Fruit fly (Drosophila melanogaster): ENCODE data around the gene RpS6.

RpS6 gene

dm6 chrX:7888386-7889024 is 12.6 kb downstream of the RpS6 start, which contains the start of gene Acat1 (continued):
- TF ChIP-seq CG3847 (GFP tag; IDR thresholded peaks at IDR 0.05) = peak; percentile 53; the same call in 1 of the 2 replicates
- no peak for TF ChIP-seq unpg (GFP tag; optimal IDR thresholded peaks at IDR 0.05)
- TF ChIP-seq CG17802 (tag; optimal IDR thresholded peaks at IDR 0.05) = no peak
- TF ChIP-seq so (GFP tag; IDR thresholded peaks at IDR 0.05) = 0 out of 3 replicates have a peak, but pooled peaks have one; percentile 12
- peak; percentile 58 for TF ChIP-seq CG7556 (GFP tag; optimal IDR thresholded peaks at IDR 0.05)
- peak; percentile 61; the same call in 3 of the 4 replicates for TF ChIP-seq Dll (GFP tag; IDR thresholded peaks at IDR 0.05; ENCODE audit: partially characterized antibody)
- 0 out of 2 replicates have a peak, but pooled peaks have one; percentile 30 for TF ChIP-seq CG31224 (GFP tag; IDR thresholded peaks at IDR 0.05)
- peak; percentile 32 for TF ChIP-seq dm (GFP tag; optimal IDR thresholded peaks at IDR 0.05)
- peak; percentile 60; the same call in 1 of the 2 replicates for TF ChIP-seq MBD-R2 (GFP tag; IDR thresholded peaks at IDR 0.05)
- peak; percentile 75 for TF ChIP-seq CG12391 (tag; optimal IDR thresholded peaks at IDR 0.05)
- peak; percentile 48 for TF ChIP-seq CG10654 (GFP tag; optimal IDR thresholded peaks at IDR 0.05)
- TF ChIP-seq Opbp (GFP tag; IDR thresholded peaks at IDR 0.05; ENCODE audit: partially characterized antibody) = peak; percentile 20; the same call in 1 of the 3 replicates
- TF ChIP-seq CG34422 (GFP tag; IDR thresholded peaks at IDR 0.05) = peak; percentile 58
- peak; percentile 1 for TF ChIP-seq pnt (GFP tag; optimal IDR thresholded peaks at IDR 0.05)
- TF ChIP-seq CG17186 (GFP tag; optimal IDR thresholded peaks at IDR 0.05) = peak; percentile 22
- TF ChIP-seq Elba2 (GFP tag; optimal IDR thresholded peaks at IDR 0.05) = peak; percentile 91
- TF ChIP-seq sr (GFP tag; IDR thresholded peaks at IDR 0.05) = no peak
- no peak for TF ChIP-seq sim (GFP tag; IDR thresholded peaks at IDR 0.05)
- peak; percentile 15 for TF ChIP-seq CG18619 (GFP tag; optimal IDR thresholded peaks at IDR 0.05)
- TF ChIP-seq ato (GFP tag; IDR thresholded peaks at IDR 0.05; ENCODE audit: partially characterized antibody) = 0 out of 2 replicates have a peak, but pooled peaks have one; percentile 14
- TF ChIP-seq CG1832 (GFP tag; optimal IDR thresholded peaks at IDR 0.05) = no peak
- peak; percentile 66 for TF ChIP-seq stc (GFP tag; IDR thresholded peaks at IDR 0.05)
- peak; percentile 52 for TF ChIP-seq CG12659 (GFP tag; optimal IDR thresholded peaks at IDR 0.05)
- 0 out of 2 replicates have a peak, but pooled peaks have one; percentile 29 for TF ChIP-seq sna (GFP tag; IDR thresholded peaks at IDR 0.05; ENCODE audit: partially characterized antibody)
- peak; percentile 38; the same call in 1 of the 2 replicates for TF ChIP-seq nerfin-2 (GFP tag; IDR thresholded peaks at IDR 0.05; ENCODE audit: partially characterized antibody)
- peak; percentile 48 for TF ChIP-seq NfI (GFP tag; optimal IDR thresholded peaks at IDR 0.05)
- peak; percentile 14 for TF ChIP-seq her (GFP tag; optimal IDR thresholded peaks at IDR 0.05)
- TF ChIP-seq lbe (GFP tag; optimal IDR thresholded peaks at IDR 0.05) = peak; percentile 81
- TF ChIP-seq gce (GFP tag; IDR thresholded peaks at IDR 0.05) = no peak
- TF ChIP-seq Lhr (GFP tag; optimal IDR thresholded peaks at IDR 0.05) = peak; percentile 27
- TF ChIP-seq CG1602 (GFP tag; optimal IDR thresholded peaks at IDR 0.05) = peak; percentile 44
- TF ChIP-seq ind (GFP tag; optimal IDR thresholded peaks at IDR 0.05) = peak; percentile 56
- peak; percentile 74 for TF ChIP-seq CG18599 (GFP tag; optimal IDR thresholded peaks at IDR 0.05)
- no peak; the same call in 1 of the 2 replicates for TF ChIP-seq Atf6 (GFP tag; IDR thresholded peaks at IDR 0.05)
- TF ChIP-seq CG1647 (GFP tag; optimal IDR thresholded peaks at IDR 0.05) = no peak
- TF ChIP-seq CG2202 (tag; optimal IDR thresholded peaks at IDR 0.05) = peak; percentile 35
- peak; percentile 43 for TF ChIP-seq kah (GFP tag; optimal IDR thresholded peaks at IDR 0.05)
- TF ChIP-seq CG7372 (GFP tag; IDR thresholded peaks at IDR 0.05) = peak; percentile 34; the same call in 1 of the 2 replicates
- peak; percentile 44 for TF ChIP-seq tx (GFP tag; optimal IDR thresholded peaks at IDR 0.05)
- TF ChIP-seq Trl (optimal IDR thresholded peaks at IDR 0.05) = no peak
- peak; percentile 52 for TF ChIP-seq Trl (GFP tag; optimal IDR thresholded peaks at IDR 0.05)
- TF ChIP-seq CG11247 (GFP tag; IDR thresholded peaks at IDR 0.05) = peak; percentile 41; the same call in 1 of the 2 replicates
- TF ChIP-seq CG12155 (GFP tag; optimal IDR thresholded peaks at IDR 0.05) = peak; percentile 65
- TF ChIP-seq CG12219 (GFP tag; optimal IDR thresholded peaks at IDR 0.05) = no peak
- TF ChIP-seq CG7928 (GFP tag; optimal IDR thresholded peaks at IDR 0.05) = no peak
- peak; percentile 29 for TF ChIP-seq HmgD (GFP tag; optimal IDR thresholded peaks at IDR 0.05)
- TF ChIP-seq Spps (tag; optimal IDR thresholded peaks at IDR 0.05) = peak; percentile 23
- peak; percentile 12 for TF ChIP-seq Jarid2 (GFP tag; optimal IDR thresholded peaks at IDR 0.05)
- no peak for TF ChIP-seq CG3838 (GFP tag; optimal IDR thresholded peaks at IDR 0.05)

Data from whole organism, embryonic.